Worm (Caenorhabditis elegans) whole organism, late embryonic: Measurements from ENCODE around the gene let-754.

ENCODE experiments used
- ceh-18 ChIP-seq: sonication (generic microtip); optimal IDR thresholded peaks from 2 replicates; lab custom pipeline; 2016; ENCODE audit warnings: missing genetic modification characterization, missing compliant biosample characterization
- ceh-31 ChIP-seq: sonication (generic microtip); optimal IDR thresholded peaks from 2 replicates; lab custom pipeline; 2016; ENCODE audit warnings: missing genetic modification characterization, missing compliant biosample characterization
- fkh-6 ChIP-seq: sonication (generic microtip); optimal IDR thresholded peaks from 2 replicates; lab custom pipeline; 2016; ENCODE audit warnings: missing genetic modification characterization, missing compliant biosample characterization
- lin-11 ChIP-seq: fragments of 200-800 bp; sonication (Bioruptor generic); optimal IDR thresholded peaks from 2 replicates; lab custom pipeline; 2018; ENCODE audit warnings: mild to moderate bottlenecking, missing genetic modification characterization, missing compliant biosample characterization
- nhr-11 ChIP-seq: fragments of 150-350 bp; optimal IDR thresholded peaks from 2 replicates; lab custom pipeline; 2014; ENCODE audit warnings: missing biosample characterization, missing genetic modification characterization
- pqm-1 ChIP-seq: sonication (generic microtip); optimal IDR thresholded peaks from 2 replicates; lab custom pipeline; 2016; ENCODE audit warnings: missing genetic modification characterization, missing compliant biosample characterization

- TF ChIP-seq lin-11 (tag; lab: Kevin White, UChicago) (no peak), nhr-11 (no peak), fkh-6 (tag; lab: Kevin White, UChicago) (no peak), pqm-1 (no peak), ceh-18 (tag; lab: Kevin White, UChicago) (no peak), ceh-31 (no peak)
Observed at ce11 chrIII:7973968-7974607, 21.0 kb upstream of the let-754 start.
